Fruit fly (Drosophila melanogaster): ENCODE measurements around the gene CG31253.

CG31253 gene

dm6 chr3R:27925000-27925970 is 35.1 kb downstream of the CG31253 start, which contains the start of gene mino (continued):
- TF ChIP-seq NFAT (GFP tag; IDR thresholded peaks at IDR 0.05) (no peak), fru (optimal IDR thresholded peaks at IDR 0.05) (no peak), ci (GFP tag; IDR thresholded peaks at IDR 0.05) (0 out of 3 replicates have a peak, but pooled peaks have one; percentile 15), CG2875 (GFP tag; optimal IDR thresholded peaks at IDR 0.05) (no peak), trh (GFP tag; optimal IDR thresholded peaks at IDR 0.05) (no peak), CG16863 (GFP tag; optimal IDR thresholded peaks at IDR 0.05) (no peak), Dll (GFP tag; IDR thresholded peaks at IDR 0.05; ENCODE audit: partially characterized antibody) (0 out of 4 replicates have a peak, but pooled peaks have one; percentile 10), schlank (tag; optimal IDR thresholded peaks at IDR 0.05) (peak; percentile 3), CG12769 (tag; optimal IDR thresholded peaks at IDR 0.05) (peak; percentile 23), CG9817 (tag; optimal IDR thresholded peaks at IDR 0.05) (no peak), cwo (GFP tag; optimal IDR thresholded peaks at IDR 0.05) (peak; percentile 20), bowl (GFP tag; IDR thresholded peaks at IDR 0.05) (no peak), CG11456 (GFP tag; IDR thresholded peaks at IDR 0.05) (no peak), mam (GFP tag; optimal IDR thresholded peaks at IDR 0.05) (no peak), sc (optimal IDR thresholded peaks at IDR 0.05) (no peak), sc (GFP tag; optimal IDR thresholded peaks at IDR 0.05) (no peak), grn (GFP tag; optimal IDR thresholded peaks at IDR 0.05) (no peak), CG13894 (tag; optimal IDR thresholded peaks at IDR 0.05) (peak; percentile 99), dati (GFP tag; IDR thresholded peaks at IDR 0.05) (0 out of 2 replicates have a peak, but pooled peaks have one; percentile 26)

- TF ChIP-seq CG3281 (GFP tag; optimal IDR thresholded peaks at IDR 0.05) (peak; percentile 90), gsb (GFP tag; IDR thresholded peaks at IDR 0.05) (peak; percentile 51; the same call in 1 of the 2 replicates), CG18599 (GFP tag; optimal IDR thresholded peaks at IDR 0.05) (peak; percentile 81), CG11085 (GFP tag; IDR thresholded peaks at IDR 0.05) (peak; percentile 68; the same call in 1 of the 2 replicates), CG9932 (GFP tag; IDR thresholded peaks at IDR 0.05) (peak; percentile 65), bbx (GFP tag; IDR thresholded peaks at IDR 0.05; ENCODE audit: partially characterized antibody) (peak; percentile 27; the same call in 1 of the 2 replicates), Lim3 (GFP tag; IDR thresholded peaks at IDR 0.05) (no peak), CG15601 (tag; optimal IDR thresholded peaks at IDR 0.05) (peak; percentile 76), bowl (GFP tag; IDR thresholded peaks at IDR 0.05) (peak; percentile 25; the same call in 1 of the 2 replicates), CG5245 (GFP tag; optimal IDR thresholded peaks at IDR 0.05) (peak; percentile 76), CG4404 (GFP tag; IDR thresholded peaks at IDR 0.05) (0 out of 2 replicates have a peak, but pooled peaks have one; percentile 27), Dfd (GFP tag; optimal IDR thresholded peaks at IDR 0.05) (no peak), Dip3 (GFP tag; optimal IDR thresholded peaks at IDR 0.05) (peak; percentile 60), pzg (GFP tag; optimal IDR thresholded peaks at IDR 0.05) (peak; percentile 45), CG11398 (GFP tag; optimal IDR thresholded peaks at IDR 0.05) (peak; percentile 81), D (optimal IDR thresholded peaks at IDR 0.05) (no peak), D (GFP tag; optimal IDR thresholded peaks at IDR 0.05) (peak; percentile 77), Atf-2 (GFP tag; optimal IDR thresholded peaks at IDR 0.05) (peak; percentile 48), CG3726 (GFP tag; IDR thresholded peaks at IDR 0.05) (peak; percentile 52), repo (GFP tag; optimal IDR thresholded peaks at IDR 0.05) (peak; percentile 71), gem (tag; optimal IDR thresholded peaks at IDR 0.05) (peak; percentile 59), NfI (GFP tag; optimal IDR thresholded peaks at IDR 0.05) (peak; percentile 96), Oli (tag; optimal IDR thresholded peaks at IDR 0.05) (peak; percentile 70), inv (GFP tag; IDR thresholded peaks at IDR 0.05; ENCODE audit: partially characterized antibody) (no peak), org-1 (GFP tag; optimal IDR thresholded peaks at IDR 0.05) (peak; percentile 71), PHDP (tag; optimal IDR thresholded peaks at IDR 0.05) (peak; percentile 82), pnt (GFP tag; optimal IDR thresholded peaks at IDR 0.05) (peak; percentile 24), CG14860 (GFP tag; IDR thresholded peaks at IDR 0.05; ENCODE audit: partially characterized antibody) (no peak), HLHmδ (GFP tag; optimal IDR thresholded peaks at IDR 0.05) (peak; percentile 99), trem (tag; optimal IDR thresholded peaks at IDR 0.05) (peak; percentile 12)
Observed at dm6 chr3R:27922673-27923175, 37.6 kb downstream of the CG31253 start, which contains the start of gene RpL4. RpL4 (plus strand) TSS chr3R:27922821.
